Worm (Caenorhabditis elegans) whole organism, early embryonic: Measurements from ENCODE around the gene ZC239.20.

Source experiments
- B0310.2 ChIP-seq: sonication (generic microtip); optimal IDR thresholded peaks from 2 replicates; lab custom pipeline; 2016; ENCODE audit warnings: mild to moderate bottlenecking, missing genetic modification characterization, missing compliant biosample characterization
- ama-1 ChIP-seq: fragments of 150-350 bp; optimal IDR thresholded peaks from 2 replicates; lab custom pipeline; 2014
- ceh-13 ChIP-seq: fragments of 200-800 bp; sonication (Bioruptor generic); optimal IDR thresholded peaks from 2 replicates; lab custom pipeline; 2018; ENCODE audit warnings: mild to moderate bottlenecking, missing genetic modification characterization, missing compliant biosample characterization
- ets-7 ChIP-seq: sonication (generic microtip); optimal IDR thresholded peaks from 2 replicates; lab custom pipeline; 2016; ENCODE audit warnings: missing genotype, missing genetic modification characterization, missing compliant biosample characterization
- flt-1 ChIP-seq: fragments of 200-800 bp; sonication (Bioruptor generic); IDR thresholded peaks from 2 replicates; pipeline ENCODE4 v1.3.6; 2022; ENCODE audit warnings: missing genetic modification characterization, missing compliant biosample characterization
- hmbx-1 ChIP-seq: sonication (generic microtip); optimal IDR thresholded peaks from 2 replicates; lab custom pipeline; 2016; ENCODE audit warnings: mild to moderate bottlenecking, missing genetic modification characterization, missing compliant biosample characterization
- pes-1 ChIP-seq: fragments of 200-800 bp; sonication (Bioruptor generic); IDR thresholded peaks from 2 replicates; pipeline ENCODE4 v1.3.6; 2022; ENCODE audit warnings: missing genetic modification reagents, missing genetic modification characterization, missing compliant biosample characterization
- scrt-1 ChIP-seq: fragments of 200-800 bp; sonication (Bioruptor generic); IDR thresholded peaks from 2 replicates; pipeline ENCODE4 v1.3.6; 2022; ENCODE audit warnings: missing genetic modification characterization, missing compliant biosample characterization
- tbx-11 ChIP-seq: fragments of 200-800 bp; sonication (Bioruptor generic); IDR thresholded peaks from 2 replicates; pipeline ENCODE4 v1.3.6; 2022; ENCODE audit warnings: missing genetic modification characterization, missing compliant biosample characterization
- tbx-37 ChIP-seq: fragments of 200-800 bp; sonication (Bioruptor generic); conservative IDR thresholded peaks from 2 replicates; pipeline ENCODE4 v1.3.6; 2022; ENCODE audit warnings: missing genetic modification reagents, missing genetic modification characterization, missing compliant biosample characterization
- tra-4 ChIP-seq: sonication (generic microtip); optimal IDR thresholded peaks from 2 replicates; lab custom pipeline; 2017; ENCODE audit warnings: missing genetic modification characterization, missing compliant biosample characterization

ce11 chrII:3224631-3225030 is 18.3 kb upstream of the ZC239.20 start, which contains the start of gene ZC239.15:
- TF ChIP-seq ama-1 (lab: Kevin White, UChicago) (no peak), tra-4 (tag; lab: Kevin White, UChicago) (no peak), flt-1 (no peak), pes-1 (GFP tag; lab: Robert Waterston, UW) (no peak), tbx-11 (no peak), ets-7 (tag; lab: Kevin White, UChicago) (no peak), tbx-37 (no peak), hmbx-1 (tag; lab: Kevin White, UChicago) (no peak), ceh-13 (GFP tag; lab: Kevin White, UChicago) (no peak), scrt-1 (GFP tag; lab: Robert Waterston, UW) (no peak), B0310.2 (tag; lab: Kevin White, UChicago) (no peak)
